Worm (Caenorhabditis elegans) whole organism, mixed stage, embryonic: ENCODE data around the gene clec-29.

Source experiments
- M03D4.4 ChIP-seq: sonication (generic microtip); optimal IDR thresholded peaks from 2 replicates; lab custom pipeline; 2017; ENCODE audit warnings: mild to moderate bottlenecking, missing genetic modification characterization, missing compliant biosample characterization
- bed-3 ChIP-seq: fragments of 200-800 bp; sonication (Bioruptor generic); optimal IDR thresholded peaks from 3 replicates; lab custom pipeline; 2018; ENCODE audit warnings: mild to moderate bottlenecking, missing genetic modification characterization, moderate library complexity, missing compliant biosample characterization
- blmp-1 ChIP-seq: fragments of 150-350 bp; optimal IDR thresholded peaks from 2 replicates; lab custom pipeline; 2014; ENCODE audit warnings: missing biosample characterization, missing genetic modification characterization
- ceh-39 ChIP-seq: fragments of 150-350 bp; optimal IDR thresholded peaks from 2 replicates; lab custom pipeline; 2014; ENCODE audit warnings: missing biosample characterization, missing genetic modification characterization
- ceh-43 ChIP-seq: fragments of 200-800 bp; sonication (Bioruptor generic); optimal IDR thresholded peaks from 2 replicates; lab custom pipeline; 2018; ENCODE audit warnings: mild to moderate bottlenecking, missing genetic modification characterization, moderate library complexity, missing compliant biosample characterization
- ceh-83 ChIP-seq: fragments of 200-800 bp; sonication (Bioruptor generic); optimal IDR thresholded peaks from 2 replicates; lab custom pipeline; 2018; ENCODE audit warnings: mild to moderate bottlenecking, missing genetic modification characterization, missing compliant biosample characterization
- ces-1 ChIP-seq: fragments of 150-350 bp; optimal IDR thresholded peaks from 2 replicates; lab custom pipeline; 2014; ENCODE audit warnings: missing biosample characterization, missing genetic modification reagents, missing genetic modification characterization
- cnd-1 ChIP-seq: fragments of 200-800 bp; sonication (Bioruptor generic); optimal IDR thresholded peaks from 2 replicates; lab custom pipeline; 2018; ENCODE audit warnings: mild to moderate bottlenecking, missing genetic modification characterization, missing compliant biosample characterization
- drap-1 ChIP-seq: fragments of 200-800 bp; sonication (Bioruptor generic); optimal IDR thresholded peaks from 3 replicates; lab custom pipeline; 2018; ENCODE audit warnings: mild to moderate bottlenecking, missing genetic modification characterization, missing compliant biosample characterization
- elt-1 ChIP-seq: sonication (generic microtip); optimal IDR thresholded peaks from 2 replicates; lab custom pipeline; 2017; ENCODE audit warnings: missing genetic modification characterization, mild to moderate bottlenecking, missing compliant biosample characterization, antibody characterized with exemption, moderate library complexity, borderline replicate concordance; ENCODE audit not compliant: insufficient read depth
- elt-3 ChIP-seq: fragments of 150-350 bp; optimal IDR thresholded peaks from 2 replicates; lab custom pipeline; 2014; ENCODE audit warnings: missing biosample characterization, missing genetic modification characterization
- ham-2 ChIP-seq: fragments of 200-800 bp; sonication (Bioruptor generic); optimal IDR thresholded peaks from 2 replicates; lab custom pipeline; 2018; ENCODE audit warnings: mild to moderate bottlenecking, missing genetic modification characterization, missing compliant biosample characterization
- hlh-1 ChIP-seq: fragments of 150-350 bp; optimal IDR thresholded peaks from 2 replicates; lab custom pipeline; 2014; ENCODE audit warnings: missing biosample characterization, missing genetic modification reagents, missing genetic modification characterization
- lin-13 ChIP-seq: fragments of 150-350 bp; optimal IDR thresholded peaks from 2 replicates; lab custom pipeline; 2014; ENCODE audit warnings: missing biosample characterization, missing genetic modification characterization
- lin-32 ChIP-seq: fragments of 200-800 bp; sonication (Bioruptor generic); optimal IDR thresholded peaks from 2 replicates; lab custom pipeline; 2018; ENCODE audit warnings: mild to moderate bottlenecking, missing genetic modification characterization, missing compliant biosample characterization
- lsy-2 ChIP-seq: fragments of 150-350 bp; optimal IDR thresholded peaks from 2 replicates; lab custom pipeline; 2014; ENCODE audit warnings: missing biosample characterization, missing genetic modification characterization
- mep-1 ChIP-seq: fragments of 150-350 bp; optimal IDR thresholded peaks from 2 replicates; lab custom pipeline; 2017; ENCODE audit warnings: missing biosample characterization, missing genetic modification reagents, missing genetic modification characterization, inconsistent platforms
- mls-2 ChIP-seq: sonication (generic microtip); optimal IDR thresholded peaks from 2 replicates; lab custom pipeline; 2016; ENCODE audit warnings: mild to moderate bottlenecking, missing genetic modification characterization, moderate library complexity, missing compliant biosample characterization
- nhr-12 ChIP-seq: fragments of 150-350 bp; optimal IDR thresholded peaks from 2 replicates; lab custom pipeline; 2014; ENCODE audit warnings: missing biosample characterization, missing genetic modification characterization
- nhr-2 ChIP-seq: fragments of 150-350 bp; optimal IDR thresholded peaks from 2 replicates; lab custom pipeline; 2014; ENCODE audit warnings: missing biosample characterization, missing genetic modification characterization
- nhr-237 ChIP-seq: fragments of 150-350 bp; optimal IDR thresholded peaks from 2 replicates; lab custom pipeline; 2014; ENCODE audit warnings: missing biosample characterization, missing genetic modification characterization
- nhr-28 ChIP-seq: fragments of 150-350 bp; optimal IDR thresholded peaks from 2 replicates; lab custom pipeline; 2014; ENCODE audit warnings: missing biosample characterization, missing genetic modification characterization
- nhr-76 ChIP-seq: sonication (generic microtip); optimal IDR thresholded peaks from 2 replicates; lab custom pipeline; 2017; ENCODE audit warnings: missing biosample characterization, missing genetic modification characterization
- pha-4 ChIP-seq: fragments of 150-350 bp; optimal IDR thresholded peaks from 2 replicates; lab custom pipeline; 2018; ENCODE audit warnings: missing biosample characterization, missing genetic modification reagents, missing genetic modification characterization
- sem-2 ChIP-seq: fragments of 200-800 bp; sonication (Bioruptor generic); optimal IDR thresholded peaks from 2 replicates; lab custom pipeline; 2018; ENCODE audit warnings: mild to moderate bottlenecking, missing genetic modification characterization, missing compliant biosample characterization
- snpc-4 ChIP-seq: fragments of 150-350 bp; optimal IDR thresholded peaks from 2 replicates; lab custom pipeline; 2014; ENCODE audit warnings: missing biosample characterization, missing genetic modification characterization
- sptf-1 ChIP-seq: sonication (generic microtip); optimal IDR thresholded peaks from 2 replicates; lab custom pipeline; 2017; ENCODE audit warnings: mild to moderate bottlenecking, missing genetic modification characterization, moderate library complexity, missing compliant biosample characterization
- tbx-8 ChIP-seq: fragments of 200-800 bp; sonication (Bioruptor generic); optimal IDR thresholded peaks from 2 replicates; lab custom pipeline; 2018; ENCODE audit warnings: mild to moderate bottlenecking, missing genetic modification characterization, moderate library complexity, missing compliant biosample characterization
- unc-120 ChIP-seq: sonication (generic microtip); optimal IDR thresholded peaks from 2 replicates; lab custom pipeline; 2017; ENCODE audit warnings: missing genetic modification characterization, missing compliant biosample characterization; ENCODE audit not compliant: poor library complexity, severe bottlenecking
- unc-39 ChIP-seq: fragments of 150-350 bp; optimal IDR thresholded peaks from 2 replicates; lab custom pipeline; 2014; ENCODE audit warnings: missing biosample characterization, missing genetic modification characterization
- unc-62 ChIP-seq: fragments of 150-350 bp; optimal IDR thresholded peaks from 2 replicates; lab custom pipeline; 2014; ENCODE audit warnings: missing biosample characterization, missing genetic modification reagents, missing genetic modification characterization
- zip-8 ChIP-seq: fragments of 150-350 bp; optimal IDR thresholded peaks from 2 replicates; lab custom pipeline; 2014; ENCODE audit warnings: missing biosample characterization, missing genetic modification characterization
- ztf-11 ChIP-seq: fragments of 150-350 bp; optimal IDR thresholded peaks from 2 replicates; lab custom pipeline; 2014; ENCODE audit warnings: missing biosample characterization, missing genetic modification characterization

The clec-29 gene

DNA sequence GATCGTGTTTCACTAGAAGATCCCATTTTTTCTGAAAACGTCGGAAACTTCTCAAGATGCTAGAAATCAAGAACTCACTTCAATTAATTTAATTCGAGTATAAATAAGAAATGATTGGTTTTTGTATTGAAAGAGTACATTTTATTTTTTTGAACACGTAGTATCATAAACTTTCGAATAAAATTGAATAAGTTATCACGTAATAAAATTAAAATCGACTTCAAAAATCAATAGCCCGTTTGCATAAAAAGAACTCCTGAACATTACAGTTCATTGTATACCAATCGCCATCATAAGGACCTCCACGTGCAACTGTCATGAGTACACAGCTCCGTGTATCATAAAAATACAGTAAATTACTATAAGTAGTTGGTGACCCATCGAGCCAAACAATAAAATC, 5.3 kb downstream of the clec-29 start, which contains the start of gene T25E12.16:
Gene T25E12.16 (minus strand): TSS at position 101 of the 400 bp plus-strand sequence.
- no peak for TF ChIP-seq nhr-12 (tag; lab: Kevin White, UChicago)
- TF ChIP-seq hlh-1 = no peak
- TF ChIP-seq tbx-8 (GFP tag; lab: Kevin White, UChicago) = no peak
- no peak for TF ChIP-seq zip-8 (tag; lab: Kevin White, UChicago)
- no peak for TF ChIP-seq ceh-83 (GFP tag; lab: Kevin White, UChicago)
- no peak for TF ChIP-seq lin-13 (tag; lab: Kevin White, UChicago)
- no peak for TF ChIP-seq drap-1 (GFP tag; lab: Kevin White, UChicago)
- no peak for TF ChIP-seq snpc-4 (tag; lab: Kevin White, UChicago)
- TF ChIP-seq pha-4 = no peak
- TF ChIP-seq lin-32 = no peak

DNA sequence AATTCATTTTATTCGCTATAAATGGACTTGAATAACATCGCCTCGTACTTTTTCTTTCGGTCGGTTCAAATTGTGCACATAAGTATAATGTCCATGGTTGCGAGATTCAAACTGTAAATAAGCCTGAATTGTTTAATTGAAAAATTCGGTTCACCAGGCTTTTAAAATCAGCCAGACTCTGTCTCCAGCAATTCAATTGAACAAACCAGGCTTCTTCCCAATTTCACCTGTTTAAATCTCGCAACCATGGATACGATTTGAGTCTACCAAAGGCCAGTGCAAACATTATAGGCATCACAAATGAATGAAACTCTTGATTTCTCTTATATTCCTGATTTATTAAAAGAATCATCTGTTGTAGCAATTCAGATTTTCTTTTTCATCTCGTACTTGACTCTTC, 7.4 kb downstream of the clec-29 start, which contains the start of gene srz-100:
Gene srz-100 (plus strand): TSS at position 301 of the 400 bp plus-strand sequence.
- no peak for TF ChIP-seq sptf-1
- no peak for TF ChIP-seq elt-3 (tag; lab: Kevin White, UChicago)
- no peak for TF ChIP-seq nhr-28 (tag; lab: Kevin White, UChicago)
- TF ChIP-seq mls-2 = no peak

DNA sequence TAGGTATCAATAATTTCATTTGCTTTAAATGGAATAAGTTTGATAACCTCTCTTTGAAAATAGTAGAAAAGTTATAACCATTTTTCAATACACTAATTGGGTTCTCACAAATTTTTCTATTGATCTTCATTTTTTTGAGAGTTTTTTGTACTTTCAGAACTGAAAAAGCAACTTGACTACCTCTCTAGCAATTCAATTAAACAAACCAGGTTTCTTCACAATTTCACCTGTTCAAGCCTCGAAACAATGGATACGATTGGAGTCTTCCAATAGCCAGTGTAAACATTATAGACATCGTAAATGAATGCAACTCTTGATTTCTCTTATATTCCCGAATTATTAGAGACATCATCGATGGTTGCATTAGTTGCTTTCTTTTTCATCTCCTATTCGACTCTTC, 9.0 kb downstream of the clec-29 start, which contains the start of gene srz-99:
Gene srz-99 (plus strand): TSS at position 301 of the 400 bp plus-strand sequence.
- TF ChIP-seq ztf-11 (tag; lab: Kevin White, UChicago) = no peak
- TF ChIP-seq tbx-8 (GFP tag; lab: Kevin White, UChicago) = no peak
- no peak for TF ChIP-seq mls-2
- no peak for TF ChIP-seq unc-39
- no peak for TF ChIP-seq ceh-39 (tag; lab: Kevin White, UChicago)
- no peak for TF ChIP-seq ces-1
- TF ChIP-seq drap-1 (GFP tag; lab: Kevin White, UChicago) = no peak
- no peak for TF ChIP-seq blmp-1
- TF ChIP-seq pha-4 = no peak
- TF ChIP-seq sptf-1 = no peak
- no peak for TF ChIP-seq ceh-43
- no peak for TF ChIP-seq lin-32
- no peak for TF ChIP-seq unc-62
- TF ChIP-seq sem-2 (GFP tag; lab: Kevin White, UChicago) = no peak
- no peak for TF ChIP-seq unc-120 (tag; lab: Kevin White, UChicago)
- TF ChIP-seq lsy-2 = no peak
- TF ChIP-seq M03D4.4 = no peak
- TF ChIP-seq nhr-2 = no peak
- TF ChIP-seq bed-3 (GFP tag; lab: Kevin White, UChicago) = no peak
- TF ChIP-seq nhr-76 (tag; lab: Kevin White, UChicago) = no peak

DNA sequence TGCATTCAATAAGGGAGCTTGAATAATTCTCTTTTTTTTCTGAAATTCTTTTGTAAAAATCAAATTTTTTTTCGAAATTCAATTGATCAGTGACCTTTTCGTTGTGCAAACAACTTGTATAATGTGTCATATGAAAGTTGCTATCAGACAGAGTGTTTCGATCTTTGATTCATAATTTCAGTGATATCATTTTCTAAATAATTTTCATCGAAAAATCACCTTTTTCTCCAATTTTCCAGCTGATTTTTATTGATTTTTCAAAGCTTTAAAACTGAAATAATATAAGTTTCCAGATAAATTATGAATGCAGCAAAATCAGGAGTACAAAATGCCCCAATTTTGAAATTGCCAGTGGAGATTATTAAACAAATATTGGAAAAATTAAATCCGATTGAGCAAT, 10.6 kb downstream of the clec-29 start, which contains the start of gene fbxa-127:
Gene fbxa-127 (plus strand): TSS at position 301 of the 400 bp plus-strand sequence.
- TF ChIP-seq hlh-1 = no peak
- TF ChIP-seq lin-32 = no peak
- no peak for TF ChIP-seq elt-3 (tag; lab: Kevin White, UChicago)
- TF ChIP-seq mep-1 (tag; lab: Kevin White, UChicago) = no peak
- no peak for TF ChIP-seq sem-2 (GFP tag; lab: Kevin White, UChicago)
- TF ChIP-seq nhr-28 (tag; lab: Kevin White, UChicago) = no peak
- TF ChIP-seq ceh-83 (GFP tag; lab: Kevin White, UChicago) = no peak
- TF ChIP-seq ceh-43 = no peak
- no peak for TF ChIP-seq snpc-4 (tag; lab: Kevin White, UChicago)
- TF ChIP-seq mls-2 = no peak
- TF ChIP-seq tbx-8 (GFP tag; lab: Kevin White, UChicago) = no peak
- TF ChIP-seq unc-120 (tag; lab: Kevin White, UChicago) = no peak
- TF ChIP-seq lin-13 (tag; lab: Kevin White, UChicago) = no peak
- no peak for TF ChIP-seq bed-3 (GFP tag; lab: Kevin White, UChicago)
- TF ChIP-seq unc-62 = no peak
- no peak for TF ChIP-seq pha-4
- no peak for TF ChIP-seq lsy-2
- no peak for TF ChIP-seq nhr-237 (tag; lab: Kevin White, UChicago)
- TF ChIP-seq elt-1 (tag; lab: Kevin White, UChicago) = no peak
- TF ChIP-seq unc-39 = no peak

DNA sequence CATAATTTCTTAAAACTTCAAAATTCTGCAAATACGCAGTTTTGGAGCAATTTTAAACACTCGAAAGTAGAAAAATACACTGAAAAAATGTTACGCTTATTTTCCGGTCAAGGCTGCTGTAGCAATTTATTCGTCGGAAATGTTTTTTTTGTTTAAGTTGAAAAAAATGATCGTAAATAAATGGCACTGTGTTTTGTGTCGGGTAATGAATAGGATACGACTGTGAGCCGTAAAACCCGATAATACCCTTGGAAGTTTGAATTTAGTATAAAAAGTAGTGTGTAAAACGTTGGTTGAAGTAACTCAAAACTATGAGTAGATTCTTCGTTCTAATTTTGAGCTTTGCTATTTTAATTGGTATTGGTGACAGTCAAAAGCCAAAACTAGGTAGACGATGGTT, 12.1 kb downstream of the clec-29 start, which contains the start of gene T25E12.14:
Gene T25E12.14 (plus strand): TSS at position 301 of the 400 bp plus-strand sequence.
- TF ChIP-seq ham-2 (GFP tag; lab: Kevin White, UChicago) = no peak
- no peak for TF ChIP-seq lin-13 (tag; lab: Kevin White, UChicago)
- no peak for TF ChIP-seq unc-120 (tag; lab: Kevin White, UChicago)
- TF ChIP-seq unc-62 = no peak
- TF ChIP-seq M03D4.4 = no peak
- no peak for TF ChIP-seq elt-1 (tag; lab: Kevin White, UChicago)
- TF ChIP-seq lsy-2 = no peak
- no peak for TF ChIP-seq ceh-83 (GFP tag; lab: Kevin White, UChicago)
- no peak for TF ChIP-seq sem-2 (GFP tag; lab: Kevin White, UChicago)
- TF ChIP-seq drap-1 (GFP tag; lab: Kevin White, UChicago) = no peak
- TF ChIP-seq mls-2 = no peak
- no peak for TF ChIP-seq snpc-4 (tag; lab: Kevin White, UChicago)
- TF ChIP-seq ztf-11 (tag; lab: Kevin White, UChicago) = no peak
- no peak for TF ChIP-seq unc-39
- TF ChIP-seq nhr-237 (tag; lab: Kevin White, UChicago) = no peak
- TF ChIP-seq elt-3 (tag; lab: Kevin White, UChicago) = no peak
- no peak for TF ChIP-seq cnd-1 (tag; lab: Kevin White, UChicago)
- TF ChIP-seq hlh-1 = no peak
- TF ChIP-seq ceh-39 (tag; lab: Kevin White, UChicago) = no peak
